Fruit fly (Drosophila melanogaster) whole organism, embryonic: ENCODE results near the gene Slimp.

Source experiments
- Aef1 ChIP-seq: fragments of 200-800 bp; sonication (Bioruptor generic); IDR thresholded peaks from 3 replicates; pipeline ENCODE4 v1.3.6; 2022; ENCODE audit warnings: missing biosample characterization, missing genetic modification characterization
- Bgb ChIP-seq: fragments of 200-800 bp; sonication (Bioruptor generic); IDR thresholded peaks from 2 replicates; pipeline ENCODE4 v1.3.6; 2022; ENCODE audit warnings: missing biosample characterization, missing genetic modification characterization; ENCODE audit not compliant: partially characterized antibody
- CG10654 ChIP-seq: fragments of 200-800 bp; sonication (Bioruptor generic); optimal IDR thresholded peaks from 2 replicates; lab custom pipeline; 2016; ENCODE audit warnings: missing biosample characterization, missing genetic modification characterization
- CG11560 ChIP-seq: fragments of 200-800 bp; sonication (Bioruptor generic); IDR thresholded peaks from 3 replicates; pipeline ENCODE4 v1.3.6; 2022; ENCODE audit warnings: missing biosample characterization, missing genetic modification characterization
- CG12219 ChIP-seq: fragments of 200-800 bp; sonication (Bioruptor generic); optimal IDR thresholded peaks from 3 replicates; lab custom pipeline; 2018; ENCODE audit warnings: missing biosample characterization, mild to moderate bottlenecking, missing genetic modification characterization
- CG12659 ChIP-seq: fragments of 200-800 bp; sonication (Bioruptor generic); optimal IDR thresholded peaks from 3 replicates; lab custom pipeline; 2017; ENCODE audit warnings: mild to moderate bottlenecking, missing biosample characterization, missing genetic modification reagents, missing genetic modification characterization
- CG14667 ChIP-seq: fragments of 200-800 bp; sonication (Bioruptor generic); IDR thresholded peaks from 2 replicates; pipeline ENCODE4 v1.3.6; 2022; ENCODE audit warnings: missing biosample characterization, missing genetic modification characterization
- CG1647 ChIP-seq: fragments of 200-800 bp; sonication (Bioruptor generic); optimal IDR thresholded peaks from 3 replicates; lab custom pipeline; 2016; ENCODE audit warnings: missing biosample characterization, missing genetic modification characterization
- CG1792 ChIP-seq: fragments of 200-800 bp; sonication (Bioruptor generic); optimal IDR thresholded peaks from 2 replicates; lab custom pipeline; 2016; ENCODE audit warnings: missing biosample characterization, missing genetic modification characterization
- CG18619 ChIP-seq: fragments of 200-800 bp; sonication (Bioruptor generic); optimal IDR thresholded peaks from 3 replicates; lab custom pipeline; 2017; ENCODE audit warnings: missing biosample characterization, mild to moderate bottlenecking, missing genetic modification characterization
- CG33213 ChIP-seq: fragments of 200-800 bp; sonication (Bioruptor generic); optimal IDR thresholded peaks from 3 replicates; lab custom pipeline; 2016; ENCODE audit warnings: missing biosample characterization, missing genetic modification characterization
- CG3995 ChIP-seq: fragments of 200-800 bp; sonication (Bioruptor generic); optimal IDR thresholded peaks from 3 replicates; lab custom pipeline; 2016; ENCODE audit warnings: missing biosample characterization, missing genetic modification characterization
- CG4282 ChIP-seq: fragments of 200-800 bp; sonication (Bioruptor generic); optimal IDR thresholded peaks from 2 replicates; lab custom pipeline; 2016; ENCODE audit warnings: missing biosample characterization, missing genetic modification characterization
- CG43689 ChIP-seq: fragments of 200-800 bp; sonication (Bioruptor generic); IDR thresholded peaks from 2 replicates; pipeline ENCODE4 v1.3.6; 2022; ENCODE audit warnings: missing biosample characterization, missing genetic modification characterization
- CG4617 ChIP-seq: fragments of 200-800 bp; sonication (Bioruptor generic); optimal IDR thresholded peaks from 3 replicates; lab custom pipeline; 2016; ENCODE audit warnings: missing biosample characterization, missing genetic modification characterization, borderline replicate concordance
- CG4730 ChIP-seq: fragments of 200-800 bp; sonication (Bioruptor generic); IDR thresholded peaks from 2 replicates; pipeline ENCODE4 v1.3.6; 2022; ENCODE audit warnings: missing biosample characterization, missing genetic modification characterization
- CG6654 ChIP-seq: fragments of 200-800 bp; sonication (Bioruptor generic); optimal IDR thresholded peaks from 2 replicates; lab custom pipeline; 2017; ENCODE audit warnings: missing biosample characterization, mild to moderate bottlenecking, missing genetic modification characterization
- CG8290 ChIP-seq, 3 experiments: fragments of 200-800 bp; sonication (Bioruptor generic); optimal IDR thresholded peaks; 2 replicates each; lab custom pipeline; 2016 to 2019; ENCODE audit warnings: missing biosample characterization in 3 of 3, missing genetic modification characterization in 3 of 3, mild to moderate bottlenecking in 2 of 3, moderate library complexity in 1 of 3
- CG8359 ChIP-seq: fragments of 200-800 bp; sonication (Bioruptor generic); optimal IDR thresholded peaks from 2 replicates; lab custom pipeline; 2017; ENCODE audit warnings: missing biosample characterization, mild to moderate bottlenecking, missing genetic modification characterization, borderline replicate concordance
- Dad ChIP-seq: fragments of 200-800 bp; sonication (Bioruptor generic); optimal IDR thresholded peaks from 3 replicates; lab custom pipeline; 2016; ENCODE audit warnings: missing biosample characterization, missing genetic modification characterization
- Deaf1 ChIP-seq: fragments of 200-800 bp; optimal IDR thresholded peaks from 3 replicates; lab custom pipeline; 2019; ENCODE audit warnings: missing biosample characterization, mild to moderate bottlenecking, missing genetic modification characterization, moderate library complexity
- Doc3 ChIP-seq: fragments of 200-800 bp; sonication (Bioruptor generic); IDR thresholded peaks from 3 replicates; pipeline ENCODE4 v1.3.6; 2022; ENCODE audit warnings: missing biosample characterization, missing genetic modification characterization; ENCODE audit not compliant: partially characterized antibody
- Ets65A ChIP-seq: fragments of 200-800 bp; sonication (Bioruptor generic); peaks from one replicate; lab custom pipeline; 2016; ENCODE audit warnings: missing biosample characterization, missing genetic modification characterization
- Hey ChIP-seq: fragments of 200-800 bp; sonication (Bioruptor generic); optimal IDR thresholded peaks from 3 replicates; lab custom pipeline; 2018; ENCODE audit warnings: missing biosample characterization, mild to moderate bottlenecking, missing genetic modification characterization
- MBD-R2 ChIP-seq: fragments of 200-800 bp; sonication (Bioruptor generic); IDR thresholded peaks from 2 replicates; pipeline ENCODE4 v1.3.6; 2022; ENCODE audit warnings: missing biosample characterization, missing genetic modification characterization
- NFAT ChIP-seq: fragments of 200-800 bp; sonication (Bioruptor generic); IDR thresholded peaks from 2 replicates; pipeline ENCODE4 v1.3.6; 2022; ENCODE audit warnings: missing biosample characterization, missing genetic modification characterization
- Neu2 ChIP-seq: fragments of 200-800 bp; sonication (Bioruptor generic); optimal IDR thresholded peaks from 3 replicates; lab custom pipeline; 2016; ENCODE audit warnings: missing biosample characterization, missing genetic modification characterization, borderline replicate concordance
- Nf-YC ChIP-seq: fragments of 200-800 bp; optimal IDR thresholded peaks from 3 replicates; lab custom pipeline; 2019; ENCODE audit warnings: missing biosample characterization, mild to moderate bottlenecking, missing genetic modification characterization, moderate library complexity
- Scr ChIP-seq: fragments of 200-800 bp; sonication (Bioruptor generic); IDR thresholded peaks from 2 replicates; pipeline ENCODE4 v1.3.6; 2022; ENCODE audit warnings: missing biosample characterization, missing genetic modification characterization; ENCODE audit not compliant: partially characterized antibody
- ac ChIP-seq: fragments of 200-800 bp; sonication (Bioruptor generic); optimal IDR thresholded peaks from 3 replicates; lab custom pipeline; 2017; ENCODE audit warnings: missing biosample characterization, mild to moderate bottlenecking, missing genetic modification characterization
- amos ChIP-seq: fragments of 200-800 bp; sonication (Bioruptor generic); IDR thresholded peaks from 2 replicates; pipeline ENCODE4 v1.3.6; 2022; ENCODE audit warnings: missing biosample characterization, missing genetic modification characterization; ENCODE audit not compliant: partially characterized antibody
- ase ChIP-seq: fragments of 200-800 bp; sonication (Bioruptor generic); IDR thresholded peaks from 3 replicates; pipeline ENCODE4 v1.3.6; 2022; ENCODE audit warnings: missing biosample characterization, missing genetic modification characterization
- cad ChIP-seq: fragments of >200 bp; optimal IDR thresholded peaks from 2 replicates; lab custom pipeline; 2017; ENCODE audit warnings: missing biosample characterization, missing genetic modification characterization
- caup ChIP-seq: fragments of 200-800 bp; sonication (Bioruptor generic); optimal IDR thresholded peaks from 3 replicates; lab custom pipeline; 2017; ENCODE audit warnings: missing biosample characterization, mild to moderate bottlenecking, missing genetic modification characterization, moderate library complexity; ENCODE audit not compliant: severe bottlenecking
- croc ChIP-seq: fragments of 200-800 bp; sonication (Bioruptor generic); conservative IDR thresholded peaks from 3 replicates; pipeline ENCODE4 v1.3.6; 2022; ENCODE audit warnings: missing biosample characterization, missing genetic modification characterization
- cwo ChIP-seq: fragments of 200-800 bp; sonication (Bioruptor generic); optimal IDR thresholded peaks from 3 replicates; lab custom pipeline; 2017; ENCODE audit warnings: missing biosample characterization, missing genetic modification characterization, mild to moderate bottlenecking, moderate library complexity, missing genetic modification reagents
- dan ChIP-seq: fragments of 200-800 bp; sonication (Bioruptor generic); IDR thresholded peaks from 2 replicates; pipeline ENCODE4 v1.3.6; 2022; ENCODE audit warnings: missing biosample characterization, missing genetic modification characterization
- dati ChIP-seq: fragments of 200-800 bp; sonication (Bioruptor generic); IDR thresholded peaks from 2 replicates; pipeline ENCODE4 v1.3.6; 2022; ENCODE audit warnings: missing biosample characterization, missing genetic modification characterization
- ewg ChIP-seq: fragments of 200-800 bp; sonication (Bioruptor generic); optimal IDR thresholded peaks from 3 replicates; lab custom pipeline; 2017; ENCODE audit warnings: mild to moderate bottlenecking, missing biosample characterization, missing genetic modification reagents, missing genetic modification characterization
- hbn ChIP-seq: fragments of 200-800 bp; sonication (Bioruptor generic); IDR thresholded peaks from 2 replicates; pipeline ENCODE4 v1.3.6; 2022; ENCODE audit warnings: missing biosample characterization, missing genetic modification characterization; ENCODE audit not compliant: partially characterized antibody
- mirr ChIP-seq: fragments of 200-800 bp; sonication (Bioruptor generic); optimal IDR thresholded peaks from 3 replicates; lab custom pipeline; 2018; ENCODE audit warnings: missing biosample characterization, mild to moderate bottlenecking, missing genetic modification characterization
- onecut ChIP-seq: fragments of 200-800 bp; sonication (Bioruptor generic); IDR thresholded peaks from 2 replicates; pipeline ENCODE4 v1.3.6; 2022; ENCODE audit warnings: missing biosample characterization, missing genetic modification characterization
- pfk ChIP-seq: fragments of 200-800 bp; sonication (Bioruptor generic); optimal IDR thresholded peaks from 2 replicates; lab custom pipeline; 2018; ENCODE audit warnings: missing biosample characterization, mild to moderate bottlenecking, missing genetic modification characterization, moderate library complexity
- pum ChIP-seq: fragments of 200-800 bp; sonication (Bioruptor generic); optimal IDR thresholded peaks from 2 replicates; lab custom pipeline; 2016; ENCODE audit warnings: missing biosample characterization, missing genetic modification characterization
- sima ChIP-seq: fragments of 200-800 bp; sonication (Bioruptor generic); optimal IDR thresholded peaks from 2 replicates; lab custom pipeline; 2016; ENCODE audit warnings: missing biosample characterization, missing genetic modification characterization
- toy ChIP-seq: fragments of 200-800 bp; sonication (Bioruptor generic); IDR thresholded peaks from 2 replicates; pipeline ENCODE4 v1.3.6; 2022; ENCODE audit warnings: missing biosample characterization, missing genetic modification characterization
- tup ChIP-seq: fragments of 200-800 bp; sonication (Bioruptor generic); optimal IDR thresholded peaks from 2 replicates; lab custom pipeline; 2016; ENCODE audit warnings: missing biosample characterization, mild to moderate bottlenecking, missing genetic modification characterization, moderate library complexity
- unpg ChIP-seq: fragments of 200-800 bp; sonication (Bioruptor generic); optimal IDR thresholded peaks from 3 replicates; lab custom pipeline; 2018; ENCODE audit warnings: missing biosample characterization, mild to moderate bottlenecking, missing genetic modification characterization, moderate library complexity
- wek ChIP-seq: fragments of 200-800 bp; sonication (Bioruptor generic); optimal IDR thresholded peaks from 3 replicates; lab custom pipeline; 2018; ENCODE audit warnings: missing biosample characterization, mild to moderate bottlenecking, missing genetic modification characterization, moderate library complexity

Slimp gene

dm6 chr3R:24193373-24193879 lies 44.7 kb upstream of the Slimp start, which contains the start of the genes SMC6 and CG6204 (continued):
- peak; percentile 87 for TF ChIP-seq toy (GFP tag; lab: Robert Waterston, UW)
- TF ChIP-seq pfk (GFP tag; lab: Kevin White, UChicago), result peak; percentile 82
- TF ChIP-seq cad (GFP tag; lab: Kevin White, UChicago), result no peak
- TF ChIP-seq CG8359, result peak; percentile 61
- TF ChIP-seq CG14667 (GFP tag; lab: Robert Waterston, UW), result peak; percentile 90
- TF ChIP-seq CG12659 (GFP tag; lab: Kevin White, UChicago), result peak; percentile 96
- no peak for TF ChIP-seq Doc3 (GFP tag; lab: Robert Waterston, UW)
- TF ChIP-seq CG43689 (GFP tag; lab: Robert Waterston, UW), result peak; percentile 74
- TF ChIP-seq CG11560 (tag; lab: Robert Waterston, UW), result peak; percentile 86
- peak; percentile 83 for TF ChIP-seq mirr (GFP tag; lab: Kevin White, UChicago)
- TF ChIP-seq CG33213 (GFP tag; lab: Kevin White, UChicago), result peak; percentile 50
- TF ChIP-seq CG18619 (GFP tag; lab: Kevin White, UChicago), result peak; percentile 92
- TF ChIP-seq CG3995 (GFP tag; lab: Kevin White, UChicago), result peak; percentile 79
- TF ChIP-seq amos (GFP tag; lab: Robert Waterston, UW), result peak; percentile 60; the same call in 1 of the 2 replicates
- TF ChIP-seq MBD-R2 (GFP tag; lab: Robert Waterston, UW), result peak; percentile 89
- peak; percentile 86 for TF ChIP-seq Nf-YC (tag; lab: Kevin White, UChicago)
- peak; percentile 97 for TF ChIP-seq unpg (GFP tag; lab: Kevin White, UChicago)
- TF ChIP-seq Scr (GFP tag; lab: Robert Waterston, UW), result peak; percentile 59
- peak; percentile 97 for TF ChIP-seq Ets65A (GFP tag; lab: Kevin White, UChicago)
- TF ChIP-seq CG8290 (GFP tag; optimal IDR thresholded peaks at IDR 0.05; lab: Kevin White, UChicago), result peak; percentile 80
- TF ChIP-seq CG8290 (tag; optimal IDR thresholded peaks at IDR 0.05; lab: Kevin White, UChicago), result peak; percentile 16 to 92
- TF ChIP-seq CG10654, result peak; percentile 88
- TF ChIP-seq CG6654 (GFP tag; lab: Kevin White, UChicago), result peak; percentile 66
- peak; percentile 70 for TF ChIP-seq wek (GFP tag; lab: Kevin White, UChicago)
- no peak; the same call in 1 of the 2 replicates for TF ChIP-seq hbn
- TF ChIP-seq Neu2, result peak; percentile 26
- no peak for TF ChIP-seq Deaf1 (tag; lab: Kevin White, UChicago)
- peak; percentile 91 for TF ChIP-seq NFAT (GFP tag; lab: Robert Waterston, UW)
- TF ChIP-seq CG4730 (GFP tag; lab: Robert Waterston, UW), result peak; percentile 94
- peak; percentile 13 for TF ChIP-seq CG4282 (GFP tag; lab: Kevin White, UChicago)
- TF ChIP-seq dan, result peak; percentile 83
- TF ChIP-seq Aef1 (GFP tag; lab: Robert Waterston, UW), result peak; percentile 95
- peak; percentile 35 for TF ChIP-seq Hey
- TF ChIP-seq Dad (GFP tag; lab: Kevin White, UChicago), result peak; percentile 78
- TF ChIP-seq Bgb (GFP tag; lab: Robert Waterston, UW), result 0 out of 2 replicates have a peak, but pooled peaks have one; percentile 23
- peak; percentile 90 for TF ChIP-seq cwo
- peak; percentile 85 for TF ChIP-seq ewg
- TF ChIP-seq onecut (GFP tag; lab: Robert Waterston, UW), result peak; percentile 85
- peak; percentile 90 for TF ChIP-seq ase (GFP tag; lab: Robert Waterston, UW)
- TF ChIP-seq tup (GFP tag; lab: Kevin White, UChicago), result peak; percentile 52
- TF ChIP-seq croc (GFP tag; lab: Robert Waterston, UW), result peak; percentile 85
- TF ChIP-seq CG4617 (GFP tag; lab: Kevin White, UChicago), result peak; percentile 61
- TF ChIP-seq ac (GFP tag; lab: Kevin White, UChicago), result peak; percentile 53
- TF ChIP-seq pum (GFP tag; lab: Kevin White, UChicago), result peak; percentile 83
- TF ChIP-seq CG1647 (GFP tag; lab: Kevin White, UChicago), result peak; percentile 63
- peak; percentile 87 for TF ChIP-seq CG12219 (GFP tag; lab: Kevin White, UChicago)
- peak; percentile 72 for TF ChIP-seq CG1792 (GFP tag; lab: Kevin White, UChicago)
- TF ChIP-seq sima (GFP tag; lab: Kevin White, UChicago), result peak; percentile 74
- peak; percentile 78 for TF ChIP-seq dati
- peak; percentile 89 for TF ChIP-seq caup (GFP tag; lab: Kevin White, UChicago)
